Fruit fly (Drosophila melanogaster) whole organism, larva: Measurements from ENCODE around the gene Aef1.

ENCODE experiments used
- noc ChIP-seq: fragments of 200-800 bp; sonication (Bioruptor generic); optimal IDR thresholded peaks from 3 replicates; lab custom pipeline; 2019; ENCODE audit warnings: missing biosample characterization, mild to moderate bottlenecking, missing genetic modification characterization, moderate library complexity

Gene Aef1

dm6 chr3L:21433098-21433497, at the start of gene Aef1, which contains the start of gene barc:
TSS of gene Aef1 (plus strand) at chr3L:21433422.
TSS of gene barc (minus strand) at chr3L:21433134.
- peak; percentile 71 for TF ChIP-seq noc (tag; lab: Kevin White, UChicago)

- peak; percentile 75 for TF ChIP-seq noc (tag; lab: Kevin White, UChicago)
These were observed 49.8 kb upstream of the Aef1 start for dm6 chr3L:21383440-21383839.

dm6 chr3L:21385699-21386098, 47.5 kb upstream of the Aef1 start:
- TF ChIP-seq noc (tag; lab: Kevin White, UChicago), result no peak

- no peak for TF ChIP-seq noc (tag; lab: Kevin White, UChicago)
These were observed 46.3 kb upstream of the Aef1 start for dm6 chr3L:21386917-21387316.

dm6 chr3L:21388824-21389223, 44.4 kb upstream of the Aef1 start:
- TF ChIP-seq noc (tag; lab: Kevin White, UChicago), result no peak

dm6 chr3L:21389758-21390157, 43.5 kb upstream of the Aef1 start:
- no peak for TF ChIP-seq noc (tag; lab: Kevin White, UChicago)

- no peak for TF ChIP-seq noc (tag; lab: Kevin White, UChicago)
These were observed 42.8 kb upstream of the Aef1 start for dm6 chr3L:21390431-21390830.

- TF ChIP-seq noc (tag; lab: Kevin White, UChicago), result no peak
These were observed 35.1 kb upstream of the Aef1 start for dm6 chr3L:21398156-21398555.

- peak; percentile 32 for TF ChIP-seq noc (tag; lab: Kevin White, UChicago)
These were observed 33.0 kb upstream of the Aef1 start for dm6 chr3L:21400206-21400605.

dm6 chr3L:21402552-21402951, 30.7 kb upstream of the Aef1 start:
- no peak for TF ChIP-seq noc (tag; lab: Kevin White, UChicago)

dm6 chr3L:21406638-21407037, 26.6 kb upstream of the Aef1 start, which contains the start of gene sa:
TSS of gene sa (minus strand) at chr3L:21406738.
- no peak for TF ChIP-seq noc (tag; lab: Kevin White, UChicago)

dm6 chr3L:21412140-21412539, 21.1 kb upstream of the Aef1 start:
- no peak for TF ChIP-seq noc (tag; lab: Kevin White, UChicago)

dm6 chr3L:21414331-21414730, 18.9 kb upstream of the Aef1 start:
- TF ChIP-seq noc (tag; lab: Kevin White, UChicago), result no peak

dm6 chr3L:21416921-21417447, 16.2 kb upstream of the Aef1 start:
- TF ChIP-seq noc (tag; lab: Kevin White, UChicago), result no peak

- TF ChIP-seq noc (tag; lab: Kevin White, UChicago), result peak; percentile 56
These were observed 15.2 kb upstream of the Aef1 start for dm6 chr3L:21417884-21418536.

- TF ChIP-seq noc (tag; lab: Kevin White, UChicago), result no peak
These were observed 5.7 kb upstream of the Aef1 start, which contains the start of gene CG33288 for dm6 chr3L:21427490-21427889. TSS of gene CG33288 (plus strand) at chr3L:21427790.

dm6 chr3L:21433744-21434384, 642 bp downstream of the Aef1 start:
- no peak for TF ChIP-seq noc (tag; lab: Kevin White, UChicago)
